Fruit fly (Drosophila melanogaster) whole organism, embryonic: ENCODE data around the gene CG33120.

ENCODE experiments used
- Atf6 ChIP-seq: fragments of 200-800 bp; sonication (Bioruptor generic); IDR thresholded peaks from 2 replicates; pipeline ENCODE4 v1.3.6; 2022; ENCODE audit warnings: missing biosample characterization, missing genetic modification characterization
- B-H1 ChIP-seq: fragments of 200-800 bp; sonication (Bioruptor generic); IDR thresholded peaks from 3 replicates; pipeline ENCODE4 v1.3.6; 2022; ENCODE audit warnings: missing biosample characterization, missing genetic modification characterization
- CG10267 ChIP-seq: fragments of 200-800 bp; sonication (Bioruptor generic); optimal IDR thresholded peaks from 2 replicates; lab custom pipeline; 2018; ENCODE audit warnings: missing biosample characterization, mild to moderate bottlenecking, missing genetic modification characterization, moderate library complexity
- CG10366 ChIP-seq: fragments of 200-800 bp; sonication (Bioruptor generic); IDR thresholded peaks from 2 replicates; pipeline ENCODE4 v1.3.6; 2022; ENCODE audit warnings: missing biosample characterization, missing genetic modification characterization
- CG10543 ChIP-seq: fragments of 200-800 bp; sonication (Bioruptor generic); optimal IDR thresholded peaks from 3 replicates; lab custom pipeline; 2017; ENCODE audit warnings: missing biosample characterization, mild to moderate bottlenecking, missing genetic modification characterization, moderate library complexity
- CG1233 ChIP-seq: fragments of 200-800 bp; sonication (Bioruptor generic); optimal IDR thresholded peaks from 4 replicates; lab custom pipeline; 2018; ENCODE audit warnings: missing biosample characterization, mild to moderate bottlenecking, missing genetic modification characterization
- CG13775 ChIP-seq: fragments of 200-800 bp; sonication (Bioruptor generic); optimal IDR thresholded peaks from 3 replicates; lab custom pipeline; 2017; ENCODE audit warnings: missing biosample characterization, mild to moderate bottlenecking, missing genetic modification characterization
- CG14965 ChIP-seq: fragments of 200-800 bp; sonication (Bioruptor generic); optimal IDR thresholded peaks from 2 replicates; lab custom pipeline; 2016; ENCODE audit warnings: missing biosample characterization, missing genetic modification characterization, borderline replicate concordance
- CG15514 ChIP-seq: fragments of 200-800 bp; sonication (Bioruptor generic); optimal IDR thresholded peaks from 3 replicates; lab custom pipeline; 2017; ENCODE audit warnings: missing biosample characterization, missing genetic modification characterization, mild to moderate bottlenecking, moderate library complexity, missing genetic modification reagents
- CG16779 ChIP-seq: fragments of 200-800 bp; sonication (Bioruptor generic); IDR thresholded peaks from 2 replicates; pipeline ENCODE4 v1.3.6; 2022; ENCODE audit warnings: missing biosample characterization, missing genetic modification characterization
- CG18619 ChIP-seq: fragments of 200-800 bp; sonication (Bioruptor generic); optimal IDR thresholded peaks from 3 replicates; lab custom pipeline; 2017; ENCODE audit warnings: missing biosample characterization, mild to moderate bottlenecking, missing genetic modification characterization
- CG18764 ChIP-seq: fragments of 200-800 bp; sonication (Bioruptor generic); optimal IDR thresholded peaks from 3 replicates; lab custom pipeline; 2016; ENCODE audit warnings: missing biosample characterization, missing genetic modification characterization
- CG2889 ChIP-seq: fragments of 200-800 bp; sonication (Bioruptor generic); IDR thresholded peaks from 3 replicates; pipeline ENCODE4 v1.3.6; 2022; ENCODE audit warnings: missing biosample characterization, missing genetic modification characterization
- CG30431 ChIP-seq: fragments of 200-800 bp; sonication (Bioruptor generic); optimal IDR thresholded peaks from 2 replicates; lab custom pipeline; 2017; ENCODE audit warnings: missing biosample characterization, missing genetic modification characterization
- CG3407 ChIP-seq: fragments of 200-800 bp; sonication (Bioruptor generic); optimal IDR thresholded peaks from 2 replicates; lab custom pipeline; 2018; ENCODE audit warnings: missing biosample characterization, mild to moderate bottlenecking, missing genetic modification characterization
- CG43689 ChIP-seq: fragments of 200-800 bp; sonication (Bioruptor generic); IDR thresholded peaks from 2 replicates; pipeline ENCODE4 v1.3.6; 2022; ENCODE audit warnings: missing biosample characterization, missing genetic modification characterization
- CG7786 ChIP-seq: fragments of 200-800 bp; sonication (Bioruptor generic); optimal IDR thresholded peaks from 2 replicates; lab custom pipeline; 2016; ENCODE audit warnings: missing biosample characterization, missing genetic modification characterization
- CG7839 ChIP-seq: fragments of 200-800 bp; sonication (Bioruptor generic); optimal IDR thresholded peaks from 3 replicates; lab custom pipeline; 2018; ENCODE audit warnings: missing biosample characterization, mild to moderate bottlenecking, missing genetic modification characterization, moderate library complexity
- CG9797 ChIP-seq: fragments of 200-800 bp; sonication (Bioruptor generic); optimal IDR thresholded peaks from 3 replicates; lab custom pipeline; 2018; ENCODE audit warnings: missing biosample characterization, mild to moderate bottlenecking, missing genetic modification characterization
- Camta ChIP-seq: fragments of 200-800 bp; sonication (Bioruptor generic); optimal IDR thresholded peaks from 2 replicates; lab custom pipeline; 2016; ENCODE audit warnings: missing biosample characterization, missing genetic modification characterization
- Dbx ChIP-seq: fragments of 200-800 bp; sonication (Bioruptor generic); IDR thresholded peaks from 3 replicates; pipeline ENCODE4 v1.3.6; 2022; ENCODE audit warnings: missing biosample characterization, missing genetic modification characterization
- Hsf ChIP-seq: fragments of 200-800 bp; sonication (Bioruptor generic); optimal IDR thresholded peaks from 3 replicates; lab custom pipeline; 2016; ENCODE audit warnings: missing biosample characterization, missing genetic modification characterization
- NC2α ChIP-seq: fragments of 200-800 bp; sonication (Bioruptor generic); optimal IDR thresholded peaks from 2 replicates; lab custom pipeline; 2016; ENCODE audit warnings: missing biosample characterization, missing genetic modification characterization
- Nf-YB ChIP-seq: fragments of 200-800 bp; sonication (Bioruptor generic); optimal IDR thresholded peaks from 3 replicates; lab custom pipeline; 2019; ENCODE audit warnings: missing biosample characterization, mild to moderate bottlenecking, missing genetic modification characterization, moderate library complexity
- Oaz ChIP-seq: fragments of 200-800 bp; sonication (Bioruptor generic); IDR thresholded peaks from 2 replicates; pipeline ENCODE4 v1.3.6; 2022; ENCODE audit warnings: missing biosample characterization, missing genetic modification characterization
- Taf1 ChIP-seq: fragments of 200-800 bp; sonication (Bioruptor generic); IDR thresholded peaks from 2 replicates; pipeline ENCODE4 v1.3.6; 2022; ENCODE audit warnings: missing biosample characterization, missing genetic modification characterization
- bcd ChIP-seq: fragments of 200-800 bp; sonication (Bioruptor generic); optimal IDR thresholded peaks from 2 replicates; lab custom pipeline; 2017; ENCODE audit warnings: missing biosample characterization, mild to moderate bottlenecking, missing genetic modification characterization
- br ChIP-seq: fragments of >200 bp; optimal IDR thresholded peaks from 2 replicates; lab custom pipeline; 2017
- cato ChIP-seq: fragments of 200-800 bp; sonication (Bioruptor generic); optimal IDR thresholded peaks from 2 replicates; lab custom pipeline; 2016; ENCODE audit warnings: missing biosample characterization, missing genetic modification characterization, borderline replicate concordance
- ci ChIP-seq: fragments of 200-800 bp; sonication (Bioruptor generic); IDR thresholded peaks from 3 replicates; pipeline ENCODE4 v1.3.6; 2022; ENCODE audit warnings: missing biosample characterization, missing genetic modification characterization
- crc ChIP-seq: fragments of 200-800 bp; sonication (Bioruptor generic); optimal IDR thresholded peaks from 2 replicates; lab custom pipeline; 2016; ENCODE audit warnings: missing biosample characterization, missing genetic modification characterization
- danr ChIP-seq: fragments of 200-800 bp; sonication (Bioruptor generic); IDR thresholded peaks from 2 replicates; pipeline ENCODE4 v1.3.6; 2022; ENCODE audit warnings: missing biosample characterization, missing genetic modification characterization
- dysf ChIP-seq: fragments of 200-800 bp; sonication (Bioruptor generic); IDR thresholded peaks from 3 replicates; pipeline ENCODE4 v1.3.6; 2022; ENCODE audit warnings: missing biosample characterization, missing genetic modification characterization
- eve ChIP-seq, 2 experiments: fragments of >200 bp; optimal IDR thresholded peaks; 2 replicates each; lab custom pipeline; 2017; ENCODE audit warnings: missing biosample characterization in 2 of 2, missing genetic modification characterization in 2 of 2
- eyg ChIP-seq: fragments of 200-800 bp; sonication (Bioruptor generic); optimal IDR thresholded peaks from 3 replicates; lab custom pipeline; 2016; ENCODE audit warnings: missing biosample characterization, missing genetic modification characterization
- grau ChIP-seq: fragments of 200-800 bp; optimal IDR thresholded peaks from 3 replicates; lab custom pipeline; 2019; ENCODE audit warnings: missing biosample characterization, mild to moderate bottlenecking, missing genetic modification characterization, moderate library complexity
- hb ChIP-seq: fragments of 200-800 bp; sonication (Bioruptor generic); IDR thresholded peaks from 3 replicates; pipeline ENCODE4 v1.3.6; 2022; ENCODE audit warnings: missing biosample characterization, missing genetic modification characterization; ENCODE audit not compliant: partially characterized antibody
- hth ChIP-seq: fragments of >200 bp; optimal IDR thresholded peaks from 2 replicates; lab custom pipeline; 2017; ENCODE audit warnings: inconsistent platforms
- ind ChIP-seq: fragments of 200-800 bp; sonication (Bioruptor generic); optimal IDR thresholded peaks from 3 replicates; lab custom pipeline; 2016; ENCODE audit warnings: missing biosample characterization, missing genetic modification characterization
- kah ChIP-seq: fragments of 200-800 bp; sonication (Bioruptor generic); optimal IDR thresholded peaks from 2 replicates; lab custom pipeline; 2018; ENCODE audit warnings: missing biosample characterization, mild to moderate bottlenecking, missing genetic modification characterization
- phol ChIP-seq: fragments of 200-800 bp; sonication (Bioruptor generic); optimal IDR thresholded peaks from 3 replicates; lab custom pipeline; 2018; ENCODE audit warnings: missing biosample characterization, mild to moderate bottlenecking, missing genetic modification characterization, moderate library complexity
- pita ChIP-seq: fragments of 200-800 bp; sonication (Bioruptor generic); optimal IDR thresholded peaks from 2 replicates; lab custom pipeline; 2017; ENCODE audit warnings: missing biosample characterization, mild to moderate bottlenecking, missing genetic modification characterization
- pnt ChIP-seq: fragments of 200-800 bp; sonication (Bioruptor generic); optimal IDR thresholded peaks from 3 replicates; lab custom pipeline; 2016; ENCODE audit warnings: missing biosample characterization, missing genetic modification characterization
- pros ChIP-seq: fragments of 200-800 bp; sonication (Bioruptor generic); optimal IDR thresholded peaks from 3 replicates; lab custom pipeline; 2019; ENCODE audit warnings: missing biosample characterization, mild to moderate bottlenecking, missing genetic modification characterization, moderate library complexity
- pum ChIP-seq: fragments of 200-800 bp; sonication (Bioruptor generic); optimal IDR thresholded peaks from 2 replicates; lab custom pipeline; 2016; ENCODE audit warnings: missing biosample characterization, missing genetic modification characterization
- sens ChIP-seq: fragments of 200-800 bp; sonication (Bioruptor generic); peaks from one replicate; lab custom pipeline; 2016; ENCODE audit warnings: missing biosample characterization, missing genetic modification characterization
- sim ChIP-seq: fragments of 200-800 bp; sonication (Bioruptor generic); IDR thresholded peaks from 2 replicates; pipeline ENCODE4 v1.3.6; 2022; ENCODE audit warnings: missing biosample characterization, missing genetic modification characterization
- stc ChIP-seq: fragments of 200-800 bp; sonication (Bioruptor generic); IDR thresholded peaks from 2 replicates; pipeline ENCODE4 v1.3.6; 2022; ENCODE audit warnings: missing biosample characterization, missing genetic modification characterization
- vfl ChIP-seq: fragments of 200-800 bp; sonication (Bioruptor generic); optimal IDR thresholded peaks from 2 replicates; lab custom pipeline; 2016; ENCODE audit warnings: missing biosample characterization, missing genetic modification characterization
- yki ChIP-seq: fragments of >200 bp; optimal IDR thresholded peaks from 3 replicates; lab custom pipeline; 2018
- zf30C ChIP-seq: fragments of 200-800 bp; sonication (Bioruptor generic); optimal IDR thresholded peaks from 3 replicates; lab custom pipeline; 2018; ENCODE audit warnings: missing biosample characterization, mild to moderate bottlenecking, missing genetic modification characterization

The CG33120 gene

DNA sequence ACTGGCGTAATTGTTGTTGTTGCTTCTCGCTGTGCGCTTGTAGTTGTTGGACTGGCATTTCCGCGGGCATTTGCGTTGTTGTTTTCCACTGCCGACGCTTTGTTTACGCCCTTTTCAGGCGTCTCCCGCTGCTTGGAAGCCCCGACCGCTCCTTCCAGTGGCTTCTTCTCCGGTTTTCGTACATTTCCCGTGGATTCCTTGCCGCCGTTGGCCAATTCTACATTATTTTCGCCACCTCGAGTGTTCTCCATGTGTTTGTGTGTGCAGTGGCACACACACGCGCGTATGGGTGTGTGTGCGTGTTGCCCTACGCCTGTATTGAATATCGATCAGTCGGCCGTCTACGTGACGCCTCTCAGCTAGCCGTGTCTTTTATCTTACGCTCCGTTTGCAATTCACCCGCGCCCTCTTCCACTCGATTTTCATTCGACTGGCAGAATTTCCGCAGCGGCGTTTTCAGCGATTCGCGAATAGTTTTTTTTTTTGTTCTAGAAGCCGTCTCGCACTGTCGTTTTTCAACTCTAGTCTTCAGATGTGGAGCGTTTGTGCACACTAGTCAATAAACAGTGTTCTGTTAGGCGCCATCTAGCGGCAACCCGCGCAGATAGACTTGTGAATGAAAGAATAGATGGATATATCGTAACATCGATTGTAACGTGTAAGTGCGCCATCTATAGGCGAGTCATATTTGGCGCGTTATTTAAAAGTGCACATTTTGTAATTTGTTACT is 5.1 kb downstream of the CG33120 start, which contains the start of gene CG10600 (continued):
- peak; percentile 86 for TF ChIP-seq pum (GFP tag; lab: Kevin White, UChicago)
- peak; percentile 75 for TF ChIP-seq CG10543 (GFP tag; lab: Kevin White, UChicago)
- TF ChIP-seq CG7839: peak; percentile 76
- TF ChIP-seq CG18619 (GFP tag; lab: Kevin White, UChicago): peak; percentile 46
- peak; percentile 78 for TF ChIP-seq crc (GFP tag; lab: Kevin White, UChicago)
- peak; percentile 74 for TF ChIP-seq CG16779
- TF ChIP-seq yki (lab: Kevin White, UChicago): no peak
- TF ChIP-seq pros (GFP tag; lab: Kevin White, UChicago): no peak
- peak; percentile 32 for TF ChIP-seq pita (GFP tag; lab: Kevin White, UChicago)
- TF ChIP-seq Oaz (GFP tag; lab: Robert Waterston, UW): no peak
- TF ChIP-seq CG7786 (GFP tag; lab: Kevin White, UChicago): peak; percentile 88
- TF ChIP-seq hb (GFP tag; lab: Robert Waterston, UW): peak; percentile 67
- peak; percentile 85 for TF ChIP-seq Camta (GFP tag; lab: Kevin White, UChicago)
- peak; percentile 31 for TF ChIP-seq CG14965 (GFP tag; lab: Kevin White, UChicago)
- peak; percentile 59; the same call in 1 of the 2 replicates for TF ChIP-seq Atf6 (GFP tag; lab: Robert Waterston, UW)
- TF ChIP-seq CG43689 (GFP tag; lab: Robert Waterston, UW): no peak
- TF ChIP-seq ci (GFP tag; lab: Robert Waterston, UW): peak; percentile 90
- peak; percentile 59 for TF ChIP-seq NC2α (GFP tag; lab: Kevin White, UChicago)
- TF ChIP-seq B-H1: peak; percentile 33; the same call in 1 of the 3 replicates
- TF ChIP-seq stc (GFP tag; lab: Robert Waterston, UW): peak; percentile 47; the same call in 1 of the 2 replicates
- peak; percentile 92 for TF ChIP-seq Hsf (GFP tag; lab: Kevin White, UChicago)
- TF ChIP-seq zf30C (GFP tag; lab: Kevin White, UChicago): peak; percentile 12
- TF ChIP-seq CG3407 (GFP tag; lab: Kevin White, UChicago): peak; percentile 61
- peak; percentile 59 for TF ChIP-seq CG30431 (GFP tag; lab: Kevin White, UChicago)
- TF ChIP-seq danr (GFP tag; lab: Robert Waterston, UW): no peak
- peak; percentile 69 for TF ChIP-seq phol (tag; lab: Kevin White, UChicago)
- peak; percentile 46 for TF ChIP-seq CG13775 (GFP tag; lab: Kevin White, UChicago)
- peak; percentile 85 for TF ChIP-seq vfl (GFP tag; lab: Kevin White, UChicago)
- peak; percentile 73 for TF ChIP-seq pnt (GFP tag; lab: Kevin White, UChicago)
- TF ChIP-seq CG2889 (GFP tag; lab: Robert Waterston, UW): peak; percentile 39; the same call in 1 of the 3 replicates
- no peak for TF ChIP-seq br (lab: Kevin White, UChicago)
- peak; percentile 82 for TF ChIP-seq bcd (GFP tag; lab: Kevin White, UChicago)
- peak; percentile 69 for TF ChIP-seq CG1233 (GFP tag; lab: Kevin White, UChicago)
- TF ChIP-seq Taf1: peak; percentile 52
- TF ChIP-seq hth: no peak
- TF ChIP-seq CG10366 (GFP tag; lab: Robert Waterston, UW): peak; percentile 57
- TF ChIP-seq ind (GFP tag; lab: Kevin White, UChicago): peak; percentile 86
- TF ChIP-seq cato (GFP tag; lab: Kevin White, UChicago): peak; percentile 51
- TF ChIP-seq kah (GFP tag; lab: Kevin White, UChicago): peak; percentile 16
- TF ChIP-seq dysf (GFP tag; lab: Robert Waterston, UW): peak; percentile 77
- TF ChIP-seq CG9797: peak; percentile 56
- no peak for TF ChIP-seq sim (GFP tag; lab: Robert Waterston, UW)
- TF ChIP-seq CG10267 (tag; lab: Kevin White, UChicago): peak; percentile 98
- peak; percentile 95 for TF ChIP-seq CG15514 (GFP tag; lab: Kevin White, UChicago)
- TF ChIP-seq sens (GFP tag; lab: Kevin White, UChicago): peak; percentile 93
- peak; percentile 47 for TF ChIP-seq Nf-YB (GFP tag; lab: Kevin White, UChicago)
- TF ChIP-seq eve (GFP tag; optimal IDR thresholded peaks at IDR 0.05; lab: Kevin White, UChicago): no peak
- peak; percentile 69 for TF ChIP-seq grau (tag; lab: Kevin White, UChicago)
- TF ChIP-seq Dbx (GFP tag; lab: Robert Waterston, UW): peak; percentile 87
- peak; percentile 81 for TF ChIP-seq CG18764
- peak; percentile 80 for TF ChIP-seq eyg
